Fruit fly (Drosophila melanogaster) whole organism, embryonic: ENCODE measurements around the gene Vha16-3.

Experiments
- Awh ChIP-seq: fragments of 200-800 bp; sonication (Bioruptor generic); IDR thresholded peaks from 2 replicates; pipeline ENCODE4, ENCODE4 v1.3.6; 2022; ENCODE audit warnings: missing biosample characterization, missing genetic modification characterization
- C15 ChIP-seq: fragments of 200-800 bp; sonication (Bioruptor generic); IDR thresholded peaks from 3 replicates; pipeline ENCODE4 v1.3.6; 2022; ENCODE audit warnings: missing biosample characterization, missing genetic modification characterization
- CG10366 ChIP-seq: fragments of 200-800 bp; sonication (Bioruptor generic); IDR thresholded peaks from 2 replicates; pipeline ENCODE4 v1.3.6; 2022; ENCODE audit warnings: missing biosample characterization, missing genetic modification characterization
- CG13894 ChIP-seq: fragments of 200-800 bp; sonication (Bioruptor generic); optimal IDR thresholded peaks from 3 replicates; lab custom pipeline; 2018; ENCODE audit warnings: missing biosample characterization, mild to moderate bottlenecking, missing genetic modification characterization, moderate library complexity
- CG14965 ChIP-seq: fragments of 200-800 bp; sonication (Bioruptor generic); optimal IDR thresholded peaks from 2 replicates; lab custom pipeline; 2016; ENCODE audit warnings: missing biosample characterization, missing genetic modification characterization, borderline replicate concordance
- CG2199 ChIP-seq: fragments of 200-800 bp; sonication (Bioruptor generic); IDR thresholded peaks from 3 replicates; pipeline ENCODE4 v1.3.6; 2022; ENCODE audit warnings: missing biosample characterization, missing genetic modification characterization
- CG2712 ChIP-seq: fragments of 200-800 bp; optimal IDR thresholded peaks from 3 replicates; lab custom pipeline; 2019; ENCODE audit warnings: missing biosample characterization, mild to moderate bottlenecking, missing genetic modification characterization, moderate library complexity
- CG3281 ChIP-seq: fragments of 200-800 bp; sonication (Bioruptor generic); optimal IDR thresholded peaks from 3 replicates; lab custom pipeline; 2017; ENCODE audit warnings: missing biosample characterization, mild to moderate bottlenecking, missing genetic modification characterization
- CG6813 ChIP-seq: fragments of 200-800 bp; sonication (Bioruptor generic); optimal IDR thresholded peaks from 2 replicates; lab custom pipeline; 2017; ENCODE audit warnings: missing biosample characterization, missing genetic modification characterization, mild to moderate bottlenecking, moderate library complexity, missing genetic modification reagents
- CG8089 ChIP-seq: fragments of 200-800 bp; sonication (Bioruptor generic); optimal IDR thresholded peaks from 3 replicates; lab custom pipeline; 2016; ENCODE audit warnings: missing biosample characterization, missing genetic modification characterization
- CG8388 ChIP-seq: fragments of 200-800 bp; sonication (Bioruptor generic); optimal IDR thresholded peaks from 2 replicates; lab custom pipeline; 2019; ENCODE audit warnings: missing biosample characterization, mild to moderate bottlenecking, missing genetic modification characterization, moderate library complexity
- CG9215 ChIP-seq: fragments of 200-800 bp; sonication (Bioruptor generic); IDR thresholded peaks from 2 replicates; pipeline ENCODE4 v1.3.6; 2022; ENCODE audit warnings: missing biosample characterization, missing genetic modification characterization
- Fer3 ChIP-seq: fragments of 200-800 bp; sonication (Bioruptor generic); optimal IDR thresholded peaks from 2 replicates; lab custom pipeline; 2018; ENCODE audit warnings: missing biosample characterization, mild to moderate bottlenecking, missing genetic modification characterization, moderate library complexity
- HLH3B ChIP-seq: fragments of 200-800 bp; sonication (Bioruptor generic); IDR thresholded peaks from 2 replicates; pipeline ENCODE4 v1.3.6; 2022; ENCODE audit warnings: missing biosample characterization, missing genetic modification characterization
- Hmr ChIP-seq: fragments of 200-800 bp; sonication (Bioruptor generic); optimal IDR thresholded peaks from 3 replicates; lab custom pipeline; 2017; ENCODE audit warnings: mild to moderate bottlenecking, missing biosample characterization, missing genetic modification reagents, missing genetic modification characterization
- Hr3 ChIP-seq: fragments of 200-800 bp; sonication (Bioruptor generic); optimal IDR thresholded peaks from 3 replicates; lab custom pipeline; 2016; ENCODE audit warnings: missing biosample characterization, missing genetic modification characterization
- Meics ChIP-seq: fragments of 200-800 bp; sonication (Bioruptor generic); optimal IDR thresholded peaks from 2 replicates; lab custom pipeline; 2017; ENCODE audit warnings: missing biosample characterization, mild to moderate bottlenecking, missing genetic modification characterization
- Myb ChIP-seq: fragments of 200-800 bp; sonication (Bioruptor generic); optimal IDR thresholded peaks from 2 replicates; lab custom pipeline; 2016; ENCODE audit warnings: missing biosample characterization, missing genetic modification characterization
- NFAT ChIP-seq: fragments of 200-800 bp; sonication (Bioruptor generic); IDR thresholded peaks from 2 replicates; pipeline ENCODE4 v1.3.6; 2022; ENCODE audit warnings: missing biosample characterization, missing genetic modification characterization
- Scr ChIP-seq: fragments of 200-800 bp; sonication (Bioruptor generic); IDR thresholded peaks from 2 replicates; pipeline ENCODE4 v1.3.6; 2022; ENCODE audit warnings: missing biosample characterization, missing genetic modification characterization; ENCODE audit not compliant: partially characterized antibody
- Spps ChIP-seq: fragments of 200-800 bp; sonication (Bioruptor generic); optimal IDR thresholded peaks from 2 replicates; lab custom pipeline; 2018; ENCODE audit warnings: missing biosample characterization, mild to moderate bottlenecking, missing genetic modification characterization
- Sry-β ChIP-seq: fragments of 200-800 bp; sonication (Bioruptor generic); optimal IDR thresholded peaks from 2 replicates; lab custom pipeline; 2018; ENCODE audit warnings: missing biosample characterization, mild to moderate bottlenecking, missing genetic modification characterization, moderate library complexity
- abd-A ChIP-seq: fragments of 200-800 bp; sonication (Bioruptor generic); optimal IDR thresholded peaks from 3 replicates; lab custom pipeline; 2019; ENCODE audit warnings: missing biosample characterization, mild to moderate bottlenecking, missing genetic modification characterization, moderate library complexity
- ase ChIP-seq: fragments of 200-800 bp; sonication (Bioruptor generic); IDR thresholded peaks from 3 replicates; pipeline ENCODE4 v1.3.6; 2022; ENCODE audit warnings: missing biosample characterization, missing genetic modification characterization
- bsh ChIP-seq, 2 experiments: fragments of 200-800 bp; sonication (Bioruptor generic); optimal IDR thresholded peaks; 2 replicates each; lab custom pipeline; 2017 to 2018; ENCODE audit warnings: mild to moderate bottlenecking in 2 of 2, missing biosample characterization in 2 of 2, missing genetic modification characterization in 2 of 2, moderate library complexity in 1 of 2
- ewg ChIP-seq: fragments of 200-800 bp; sonication (Bioruptor generic); optimal IDR thresholded peaks from 3 replicates; lab custom pipeline; 2017; ENCODE audit warnings: mild to moderate bottlenecking, missing biosample characterization, missing genetic modification reagents, missing genetic modification characterization
- exex ChIP-seq: fragments of 200-800 bp; sonication (Bioruptor generic); optimal IDR thresholded peaks from 4 replicates; lab custom pipeline; 2018; ENCODE audit warnings: missing biosample characterization, mild to moderate bottlenecking, missing genetic modification characterization, moderate library complexity
- hb ChIP-seq: fragments of 200-800 bp; sonication (Bioruptor generic); IDR thresholded peaks from 3 replicates; pipeline ENCODE4 v1.3.6; 2022; ENCODE audit warnings: missing biosample characterization, missing genetic modification characterization; ENCODE audit not compliant: partially characterized antibody
- hkb ChIP-seq, 2 experiments: fragments of 200-800 bp in 1 of 2; fragments of >200 bp in 1 of 2; sonication (Bioruptor generic) in 1 of 2; IDR thresholded peaks in 1 of 2; optimal IDR thresholded peaks in 1 of 2; 2 replicates each; pipeline versions ENCODE4 v1.3.6 to Lab custom; 2017 to 2022; ENCODE audit warnings: missing biosample characterization in 1 of 2, missing genetic modification characterization in 1 of 2
- insv ChIP-seq, 2 experiments: fragments of 200-800 bp; sonication (Bioruptor generic); optimal IDR thresholded peaks; 3 replicates each; lab custom pipeline; 2016 to 2018; ENCODE audit warnings: missing biosample characterization in 2 of 2, missing genetic modification characterization in 2 of 2
- jumu ChIP-seq: fragments of 200-800 bp; sonication (Bioruptor generic); optimal IDR thresholded peaks from 3 replicates; lab custom pipeline; 2016; ENCODE audit warnings: missing biosample characterization, missing genetic modification characterization
- ken ChIP-seq: fragments of 200-800 bp; sonication (Bioruptor generic); IDR thresholded peaks from 3 replicates; pipeline ENCODE4 v1.3.6; 2022; ENCODE audit warnings: missing biosample characterization, missing genetic modification characterization
- onecut ChIP-seq: fragments of 200-800 bp; sonication (Bioruptor generic); IDR thresholded peaks from 2 replicates; pipeline ENCODE4 v1.3.6; 2022; ENCODE audit warnings: missing biosample characterization, missing genetic modification characterization
- pan ChIP-seq, 4 experiments: fragments of >200 bp in 3 of 4; fragments of 200-800 bp in 1 of 4; sonication (Bioruptor generic) in 1 of 4; optimal IDR thresholded peaks in 3 of 4; IDR thresholded peaks in 1 of 4; 2 replicates each; pipeline versions ENCODE4 v1.3.6 to Lab custom; 2017 to 2022; ENCODE audit warnings: missing biosample characterization in 2 of 4, missing genetic modification characterization in 2 of 4, mixed read lengths in 1 of 4
- phol ChIP-seq: fragments of 200-800 bp; sonication (Bioruptor generic); optimal IDR thresholded peaks from 3 replicates; lab custom pipeline; 2018; ENCODE audit warnings: missing biosample characterization, mild to moderate bottlenecking, missing genetic modification characterization, moderate library complexity
- psq ChIP-seq: fragments of 200-800 bp; sonication (Bioruptor generic); optimal IDR thresholded peaks from 2 replicates; lab custom pipeline; 2017; ENCODE audit warnings: missing biosample characterization, missing genetic modification characterization
- repo ChIP-seq: fragments of 200-800 bp; sonication (Bioruptor generic); optimal IDR thresholded peaks from 2 replicates; lab custom pipeline; 2016; ENCODE audit warnings: missing biosample characterization, missing genetic modification characterization
- sens ChIP-seq: fragments of 200-800 bp; sonication (Bioruptor generic); peaks from one replicate; lab custom pipeline; 2016; ENCODE audit warnings: missing biosample characterization, missing genetic modification characterization
- so ChIP-seq: fragments of 200-800 bp; sonication (Bioruptor generic); IDR thresholded peaks from 3 replicates; pipeline ENCODE4 v1.3.6; 2022; ENCODE audit warnings: missing biosample characterization, missing genetic modification characterization
- trh ChIP-seq: fragments of 200-800 bp; sonication (Bioruptor generic); optimal IDR thresholded peaks from 2 replicates; lab custom pipeline; 2016; ENCODE audit warnings: missing biosample characterization, missing genetic modification characterization
- twi ChIP-seq: fragments of 200-800 bp; optimal IDR thresholded peaks from 2 replicates; lab custom pipeline; 2019; ENCODE audit warnings: missing biosample characterization, mild to moderate bottlenecking, missing genetic modification characterization, moderate library complexity
- vvl ChIP-seq: fragments of 200-800 bp; sonication (Bioruptor generic); IDR thresholded peaks from 2 replicates; pipeline ENCODE4 v1.3.6; 2022; ENCODE audit warnings: missing biosample characterization, missing genetic modification characterization
- z ChIP-seq: fragments of 200-800 bp; sonication (Bioruptor generic); IDR thresholded peaks from 3 replicates; pipeline ENCODE4 v1.3.6; 2022; ENCODE audit warnings: missing biosample characterization, missing genetic modification characterization
- zen ChIP-seq: fragments of 200-800 bp; sonication (Bioruptor generic); optimal IDR thresholded peaks from 3 replicates; lab custom pipeline; 2018; ENCODE audit warnings: missing biosample characterization, mild to moderate bottlenecking, missing genetic modification characterization, moderate library complexity

The Vha16-3 gene

dm6 chr3L:11440258-11440657 is 32.8 kb upstream of the Vha16-3 start (continued):
- TF ChIP-seq CG8089 (GFP tag; lab: Kevin White, UChicago) (no peak), phol (tag; lab: Kevin White, UChicago) (no peak), CG13894 (tag; lab: Kevin White, UChicago) (peak; percentile 63), CG10366 (GFP tag; lab: Robert Waterston, UW) (no peak), Fer3 (tag; lab: Kevin White, UChicago) (no peak), trh (no peak), repo (no peak), ase (GFP tag; lab: Robert Waterston, UW) (0 out of 3 replicates have a peak, but pooled peaks have one; percentile 21), Awh (GFP tag; lab: Robert Waterston, UW) (0 out of 2 replicates have a peak, but pooled peaks have one; percentile 36), Spps (tag; lab: Kevin White, UChicago) (no peak), CG8388 (GFP tag; lab: Kevin White, UChicago) (no peak), Scr (GFP tag; lab: Robert Waterston, UW) (no peak), insv (GFP tag; optimal IDR thresholded peaks at IDR 0.05; lab: Kevin White, UChicago) (no peak), abd-A (tag; lab: Kevin White, UChicago) (peak; percentile 77)

dm6 chr3L:11440769-11441168 is 32.3 kb upstream of the Vha16-3 start:
- TF ChIP-seq twi (tag; lab: Kevin White, UChicago): peak; percentile 97
- no peak for TF ChIP-seq jumu (GFP tag; lab: Kevin White, UChicago)
- no peak for TF ChIP-seq zen (tag; lab: Kevin White, UChicago)
- no peak for TF ChIP-seq CG8388 (GFP tag; lab: Kevin White, UChicago)
- no peak for TF ChIP-seq pan (optimal IDR thresholded peaks at IDR 0.05; lab: Kevin White, UChicago)
- TF ChIP-seq pan (GFP tag; optimal IDR thresholded peaks at IDR 0.05 in 1 of 2, IDR thresholded peaks at IDR 0.05 in 1 of 2): no peak
- no peak for TF ChIP-seq onecut (GFP tag; lab: Robert Waterston, UW)
- no peak for TF ChIP-seq CG3281
- no peak for TF ChIP-seq CG14965 (GFP tag; lab: Kevin White, UChicago)
- no peak for TF ChIP-seq hb
- no peak for TF ChIP-seq so (GFP tag; lab: Robert Waterston, UW)
- peak; percentile 21 for TF ChIP-seq sens (GFP tag; lab: Kevin White, UChicago)
- TF ChIP-seq ewg (GFP tag; lab: Kevin White, UChicago): no peak
- TF ChIP-seq CG2199: 0 out of 3 replicates have a peak, but pooled peaks have one; percentile 17
- no peak for TF ChIP-seq Myb (GFP tag; lab: Kevin White, UChicago)
- no peak for TF ChIP-seq Sry-β (GFP tag; lab: Kevin White, UChicago)

- TF ChIP-seq exex (tag; lab: Kevin White, UChicago) (peak; percentile 6), z (GFP tag; lab: Robert Waterston, UW) (0 out of 3 replicates have a peak, but pooled peaks have one; percentile 33), Hmr (GFP tag; lab: Kevin White, UChicago) (peak; percentile 40), Hr3 (GFP tag; lab: Kevin White, UChicago) (no peak), vvl (GFP tag; lab: Robert Waterston, UW) (peak; percentile 17; the same call in 1 of the 2 replicates), HLH3B (GFP tag; lab: Robert Waterston, UW) (0 out of 2 replicates have a peak, but pooled peaks have one; percentile 5), ken (no peak), CG2712 (tag; lab: Kevin White, UChicago) (no peak), CG6813 (GFP tag; lab: Kevin White, UChicago) (no peak), CG9215 (GFP tag; lab: Robert Waterston, UW) (no peak), C15 (GFP tag; lab: Robert Waterston, UW) (no peak), CG3281 (peak; percentile 17), NFAT (GFP tag; lab: Robert Waterston, UW) (peak; percentile 44; the same call in 1 of the 2 replicates), bsh (GFP tag; optimal IDR thresholded peaks at IDR 0.05; lab: Kevin White, UChicago) (peak in 1 of 2 experiments; percentile 52), hkb (optimal IDR thresholded peaks at IDR 0.05; lab: Kevin White, UChicago) (no peak), hkb (GFP tag; IDR thresholded peaks at IDR 0.05; lab: Robert Waterston, UW) (0 out of 2 replicates have a peak, but pooled peaks have one; percentile 9), psq (GFP tag; lab: Kevin White, UChicago) (peak; percentile 57), Meics (GFP tag; lab: Kevin White, UChicago) (peak; percentile 41), CG2199 (0 out of 3 replicates have a peak, but pooled peaks have one; percentile 20)
These were observed 31.0 kb upstream of the Vha16-3 start for dm6 chr3L:11441889-11442782.
